Worm (Caenorhabditis elegans) whole organism, L1 larva: Measurements from ENCODE around the gene patr-1.
A peak's percentile ranks its signal among the peaks of the same experiment; 100 is the strongest.

Experiments used
- ama-1 ChIP-seq: fragments of 150-350 bp; optimal IDR thresholded peaks from 2 replicates; lab custom pipeline; 2014
- dpl-1 ChIP-seq, 3 experiments: fragments of 150-350 bp in 2 of 3; sonication (generic microtip) in 1 of 3; optimal IDR thresholded peaks; 2 replicates each; lab custom pipeline; 2014 to 2017; ENCODE audit warnings: missing biosample characterization in 3 of 3, missing genetic modification characterization in 3 of 3, missing genetic modification reagents in 3 of 3
- lir-3 ChIP-seq: sonication (generic microtip); optimal IDR thresholded peaks from 2 replicates; lab custom pipeline; 2016; ENCODE audit warnings: mild to moderate bottlenecking, missing genetic modification characterization, moderate library complexity, missing compliant biosample characterization; ENCODE audit not compliant: poor library complexity
- sox-4 ChIP-seq: sonication (generic microtip); optimal IDR thresholded peaks from 2 replicates; lab custom pipeline; 2016; ENCODE audit warnings: missing genetic modification characterization, missing compliant biosample characterization
- unc-130 ChIP-seq: fragments of 150-350 bp; optimal IDR thresholded peaks from 2 replicates; lab custom pipeline; 2017; ENCODE audit warnings: missing biosample characterization, missing genetic modification characterization, inconsistent platforms
- zag-1 ChIP-seq: fragments of 150-350 bp; optimal IDR thresholded peaks from 2 replicates; lab custom pipeline; 2014; ENCODE audit warnings: missing biosample characterization, missing genetic modification characterization
- ztf-11 ChIP-seq, 2 experiments: sonication (generic microtip); optimal IDR thresholded peaks; 2 replicates each; lab custom pipeline; 2016 to 2017; ENCODE audit warnings: missing genetic modification characterization in 2 of 2, missing biosample characterization in 1 of 2, missing compliant biosample characterization in 1 of 2

DNA sequence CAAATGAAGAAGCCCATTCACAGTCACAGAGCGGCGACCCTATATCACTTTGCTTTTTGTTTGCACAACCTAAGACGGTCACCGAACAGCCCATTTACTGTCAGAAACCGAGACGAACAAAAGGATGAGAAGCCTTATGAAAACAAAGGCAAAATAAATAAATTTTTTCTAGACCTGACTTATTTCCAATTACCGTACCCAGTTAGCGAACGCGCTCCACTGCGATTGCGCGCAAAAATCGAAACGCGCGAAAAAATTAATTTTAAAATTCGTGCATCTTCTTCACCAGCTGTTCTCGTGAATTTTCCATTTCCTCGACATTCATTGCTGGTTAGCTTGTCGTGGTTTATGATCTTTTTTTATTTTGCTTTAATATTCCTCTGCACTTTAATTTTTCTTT lies 4.8 kb upstream of the patr-1 start, which contains the start of gene F43G6.16:
- TF ChIP-seq dpl-1 (GFP tag; optimal IDR thresholded peaks at IDR 0.05; lab: Kevin White, UChicago) = peak; percentile 30 to 72 (median 59)
- TF ChIP-seq lir-3 (tag; lab: Kevin White, UChicago) = no peak
- TF ChIP-seq zag-1 (tag; lab: Kevin White, UChicago) = no peak
- no peak for TF ChIP-seq unc-130 (tag; lab: Kevin White, UChicago)
- no peak for TF ChIP-seq ama-1 (lab: Kevin White, UChicago)
- TF ChIP-seq sox-4 (tag; lab: Kevin White, UChicago) = no peak
- TF ChIP-seq ztf-11 (tag; optimal IDR thresholded peaks at IDR 0.05; lab: Kevin White, UChicago) = no peak
